Worm (Caenorhabditis elegans) whole organism, late embryonic: Measurements from ENCODE around the gene F58G1.8.

Experiments used
- che-1 ChIP-seq: sonication (generic microtip); optimal IDR thresholded peaks from 2 replicates; lab custom pipeline; 2016; ENCODE audit warnings: mild to moderate bottlenecking, missing genetic modification characterization, missing compliant biosample characterization
- dve-1 ChIP-seq: sonication (generic microtip); optimal IDR thresholded peaks from 2 replicates; lab custom pipeline; 2017; ENCODE audit warnings: antibody characterized with exemption, mild to moderate bottlenecking, missing genetic modification characterization, missing compliant biosample characterization

DNA sequence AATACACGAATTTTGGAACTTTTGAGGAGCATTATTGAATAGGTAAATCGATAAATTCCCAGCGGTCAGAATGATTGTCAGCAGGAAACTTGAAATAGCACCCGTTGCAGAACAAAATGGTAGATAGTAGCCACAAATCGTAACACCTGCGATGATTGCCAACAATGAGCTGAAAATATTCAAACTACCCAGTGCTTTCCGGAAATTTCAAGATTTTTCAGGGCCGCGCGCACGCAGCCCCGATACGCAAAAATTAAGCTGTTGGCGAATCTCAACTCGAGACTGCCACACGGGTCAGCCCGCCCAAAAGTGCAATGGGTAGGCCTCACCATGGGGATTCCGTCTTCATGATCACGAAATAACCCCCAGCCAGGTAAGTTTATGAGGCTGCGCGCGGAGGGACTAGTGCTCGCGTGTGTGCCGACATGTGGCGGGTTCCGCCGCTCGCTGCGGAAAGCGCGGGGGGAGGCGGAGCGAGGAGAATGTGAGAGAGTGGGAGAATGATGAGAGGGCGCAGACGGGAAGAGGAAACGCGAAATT, 19.2 kb upstream of the F58G1.8 start:
- TF ChIP-seq dve-1 (peak; percentile 35), che-1 (no peak)
